Fruit fly (Drosophila melanogaster) whole organism: ENCODE data around the gene CG2218.

Source experiments
- CG8478 ChIP-seq: fragments of >200 bp; optimal IDR thresholded peaks from 2 replicates; lab custom pipeline; 2018; ENCODE audit warnings: inconsistent platforms
- Dll ChIP-seq: fragments of >200 bp; optimal IDR thresholded peaks from 2 replicates; lab custom pipeline; 2017
- EcR ChIP-seq, 2 experiments: fragments of >200 bp; optimal IDR thresholded peaks; 2 replicates each; lab custom pipeline; 2017; ENCODE audit warnings: missing biosample characterization in 2 of 2, missing genetic modification characterization in 2 of 2, missing genetic modification reagents in 2 of 2
- pan ChIP-seq: fragments of >200 bp; optimal IDR thresholded peaks from 2 replicates; lab custom pipeline; 2017
- psq ChIP-seq: fragments of >200 bp; optimal IDR thresholded peaks from 2 replicates; lab custom pipeline; 2017

dm6 chr3R:30474667-30475213, 46.7 kb upstream of the CG2218 start:
- TF ChIP-seq pan = no peak
- TF ChIP-seq Dll (lab: Kevin White, UChicago) = no peak
- no peak for TF ChIP-seq CG8478 (lab: Kevin White, UChicago)
- TF ChIP-seq psq = no peak
- no peak for TF ChIP-seq EcR (GFP tag; optimal IDR thresholded peaks at IDR 0.05; lab: Kevin White, UChicago)
